Fruit fly (Drosophila melanogaster) Kc167 (cell line): ENCODE measurements around the gene Rassf.

Experiments used
- Myc ChIP-seq: fragments of >200 bp; optimal IDR thresholded peaks from 2 replicates; lab custom pipeline; 2017; ENCODE audit warnings: missing external identifiers
- h ChIP-seq: fragments of >200 bp; optimal IDR thresholded peaks from 3 replicates; lab custom pipeline; 2018; ENCODE audit warnings: missing external identifiers

dm6 chr3R:23088252-23088651 is 29.5 kb downstream of the Rassf start:
- TF ChIP-seq h (lab: Kevin White, UChicago) (no peak), Myc (lab: Kevin White, UChicago) (no peak)
